Worm (Caenorhabditis elegans): ENCODE results near the gene col-127.

Gene col-127

ce11 chrIV:11286112-11286511, 20.1 kb upstream of the col-127 start:
- TF ChIP-seq set-16 (GFP tag; IDR thresholded peaks at IDR 0.05) (no peak), nhr-10 (tag; optimal IDR thresholded peaks at IDR 0.05) (no peak), daf-16 (GFP tag; optimal IDR thresholded peaks at IDR 0.05) (no peak), daf-16 (tag; optimal IDR thresholded peaks at IDR 0.05) (peak; percentile 59), dve-1 (tag; optimal IDR thresholded peaks at IDR 0.05; ENCODE audit: insufficient read depth) (peak; percentile 49), nhr-28 (tag; optimal IDR thresholded peaks at IDR 0.05) (no peak)

DNA sequence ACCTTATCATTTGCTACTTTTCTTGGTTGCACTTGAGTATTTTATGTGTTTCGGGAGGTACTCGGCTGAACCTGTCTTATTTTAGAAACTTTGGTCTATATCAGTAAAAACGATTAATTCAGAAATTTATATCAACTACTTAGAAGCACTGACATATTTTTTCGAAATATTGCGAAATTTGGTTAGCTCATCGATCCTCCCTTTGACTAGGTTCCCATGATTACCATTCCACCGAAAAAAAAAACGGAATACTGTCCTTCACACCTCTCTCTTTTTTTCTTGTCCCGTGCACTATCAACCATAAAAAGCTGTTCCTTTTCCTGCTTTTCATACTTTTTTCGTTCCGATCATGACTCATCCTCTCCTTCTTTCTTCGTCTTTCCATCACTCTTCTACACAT, 19.2 kb upstream of the col-127 start:
- TF ChIP-seq unc-62 (GFP tag; optimal IDR thresholded peaks at IDR 0.05 in 1 of 2) (peak in 1 of 2 experiments; percentile 54), unc-62 (tag; optimal IDR thresholded peaks at IDR 0.05) (no peak), skn-1 (tag; optimal IDR thresholded peaks at IDR 0.05) (no peak), dve-1 (tag; optimal IDR thresholded peaks at IDR 0.05; ENCODE audit: insufficient read depth) (peak; percentile 47)

ce11 chrIV:11284102-11284531, 18.1 kb upstream of the col-127 start:
- TF ChIP-seq lin-13 (GFP tag; optimal IDR thresholded peaks at IDR 0.05) (peak; percentile 14), F10B5.3 (tag; optimal IDR thresholded peaks at IDR 0.05) (peak; percentile 28), spr-3 (GFP tag; optimal IDR thresholded peaks at IDR 0.05) (no peak), ztf-11 (tag; optimal IDR thresholded peaks at IDR 0.05) (no peak), dmd-6 (GFP tag; IDR thresholded peaks at IDR 0.05) (peak; percentile 89), unc-62 (GFP tag; optimal IDR thresholded peaks at IDR 0.05 in 1 of 2) (peak in 1 of 2 experiments; percentile 27), unc-62 (tag; optimal IDR thresholded peaks at IDR 0.05) (no peak), egl-27 (tag; optimal IDR thresholded peaks at IDR 0.05) (no peak), T26A8.4 (GFP tag; IDR thresholded peaks at IDR 0.05) (no peak), nhr-28 (tag; optimal IDR thresholded peaks at IDR 0.05) (peak; percentile 70), ceh-28 (tag; optimal IDR thresholded peaks at IDR 0.05) (no peak), madf-9 (GFP tag; conservative IDR thresholded peaks at IDR 0.05) (no peak), sdz-12 (GFP tag; optimal IDR thresholded peaks at IDR 0.05) (no peak), ceh-32 (tag; optimal IDR thresholded peaks at IDR 0.05; ENCODE audit: poor library complexity) (no peak), hlh-30 (tag; optimal IDR thresholded peaks at IDR 0.05; ENCODE audit: insufficient read depth) (peak; percentile 28), T20F7.1 (GFP tag; optimal IDR thresholded peaks at IDR 0.05) (peak; percentile 12), zip-2 (tag; optimal IDR thresholded peaks at IDR 0.05) (no peak), mxl-3 (GFP tag; optimal IDR thresholded peaks at IDR 0.05) (peak; percentile 55), snpc-1.2 (GFP tag; IDR thresholded peaks at IDR 0.05) (no peak), nhr-111 (GFP tag; optimal IDR thresholded peaks at IDR 0.05) (no peak), nhr-48 (tag; optimal IDR thresholded peaks at IDR 0.05) (peak; percentile 84), ceh-82 (tag; optimal IDR thresholded peaks at IDR 0.05) (no peak), mes-2 (tag; optimal IDR thresholded peaks at IDR 0.05; ENCODE audit: poor library complexity, severe bottlenecking) (peak; percentile 36), ztf-7 (tag; optimal IDR thresholded peaks at IDR 0.05) (no peak), daf-16 (GFP tag; optimal IDR thresholded peaks at IDR 0.05) (peak in 1 of 2 experiments; percentile 92), daf-16 (tag; optimal IDR thresholded peaks at IDR 0.05) (peak; percentile 91), lsy-2 (tag; optimal IDR thresholded peaks at IDR 0.05) (no peak), egl-43 (GFP tag; IDR thresholded peaks at IDR 0.05) (no peak), hmg-1.1 (GFP tag; IDR thresholded peaks at IDR 0.05) (no peak), aly-2 (tag; optimal IDR thresholded peaks at IDR 0.05) (no peak), zag-1 (tag; optimal IDR thresholded peaks at IDR 0.05) (no peak), nhr-237 (tag; optimal IDR thresholded peaks at IDR 0.05) (no peak), pha-4 (GFP tag; IDR thresholded peaks at IDR 0.05) (peak; percentile 72), pha-4 (tag; optimal IDR thresholded peaks at IDR 0.05) (peak; percentile 71), Y48G9A.11 (GFP tag; IDR thresholded peaks at IDR 0.05) (no peak), ZK337.2 (GFP tag; IDR thresholded peaks at IDR 0.05) (no peak), dpl-1 (GFP tag; optimal IDR thresholded peaks at IDR 0.05) (no peak), mxl-2 (GFP tag; conservative IDR thresholded peaks at IDR 0.05) (0 out of 2 replicates have a peak, but pooled peaks have one; percentile 3), F26F4.8 (GFP tag; conservative IDR thresholded peaks at IDR 0.05) (no peak), set-16 (GFP tag; IDR thresholded peaks at IDR 0.05) (no peak), lin-15B (tag; optimal IDR thresholded peaks at IDR 0.05) (no peak), Y5F2A.4 (GFP tag; optimal IDR thresholded peaks at IDR 0.05) (no peak), nhr-41 (GFP tag; IDR thresholded peaks at IDR 0.05) (0 out of 2 replicates have a peak, but pooled peaks have one; percentile 23), Y75B8A.6 (GFP tag; IDR thresholded peaks at IDR 0.05) (no peak)
